Fruit fly (Drosophila melanogaster) whole organism, embryonic: ENCODE data around the gene CG14227.

ENCODE experiments used
- Bgb ChIP-seq: fragments of 200-800 bp; sonication (Bioruptor generic); IDR thresholded peaks from 2 replicates; pipeline ENCODE4 v1.3.6; 2022; ENCODE audit warnings: missing biosample characterization, missing genetic modification characterization; ENCODE audit not compliant: partially characterized antibody
- C15 ChIP-seq: fragments of 200-800 bp; sonication (Bioruptor generic); IDR thresholded peaks from 3 replicates; pipeline ENCODE4 v1.3.6; 2022; ENCODE audit warnings: missing biosample characterization, missing genetic modification characterization
- CG10274 ChIP-seq: fragments of 200-800 bp; sonication (Bioruptor generic); optimal IDR thresholded peaks from 3 replicates; lab custom pipeline; 2017; ENCODE audit warnings: missing biosample characterization, mild to moderate bottlenecking, missing genetic modification characterization
- CG11093 ChIP-seq: fragments of 200-800 bp; sonication (Bioruptor generic); IDR thresholded peaks from 3 replicates; pipeline ENCODE4 v1.3.6; 2022; ENCODE audit warnings: missing biosample characterization, missing genetic modification characterization
- CG11723 ChIP-seq: fragments of 200-800 bp; sonication (Bioruptor generic); optimal IDR thresholded peaks from 2 replicates; lab custom pipeline; 2017; ENCODE audit warnings: missing biosample characterization, mild to moderate bottlenecking, missing genetic modification characterization
- CG1603 ChIP-seq: fragments of 200-800 bp; sonication (Bioruptor generic); optimal IDR thresholded peaks from 2 replicates; lab custom pipeline; 2019; ENCODE audit warnings: missing biosample characterization, mild to moderate bottlenecking, missing genetic modification characterization, moderate library complexity
- CG1832 ChIP-seq: fragments of 200-800 bp; sonication (Bioruptor generic); optimal IDR thresholded peaks from 2 replicates; lab custom pipeline; 2017; ENCODE audit warnings: missing biosample characterization, mild to moderate bottlenecking, missing genetic modification characterization, inconsistent platforms
- CG2678 ChIP-seq: fragments of 200-800 bp; sonication (Bioruptor generic); optimal IDR thresholded peaks from 3 replicates; lab custom pipeline; 2019; ENCODE audit warnings: missing biosample characterization, mild to moderate bottlenecking, missing genetic modification characterization, moderate library complexity
- CG3281 ChIP-seq: fragments of 200-800 bp; sonication (Bioruptor generic); optimal IDR thresholded peaks from 3 replicates; lab custom pipeline; 2017; ENCODE audit warnings: missing biosample characterization, mild to moderate bottlenecking, missing genetic modification characterization
- CG34376 ChIP-seq: fragments of 200-800 bp; sonication (Bioruptor generic); optimal IDR thresholded peaks from 2 replicates; lab custom pipeline; 2018; ENCODE audit warnings: missing biosample characterization, mild to moderate bottlenecking, missing genetic modification characterization
- CG5953 ChIP-seq: fragments of 200-800 bp; sonication (Bioruptor generic); IDR thresholded peaks from 2 replicates; pipeline ENCODE4 v1.3.6; 2022; ENCODE audit warnings: missing biosample characterization, missing genetic modification characterization
- CG6254 ChIP-seq: fragments of 200-800 bp; sonication (Bioruptor generic); optimal IDR thresholded peaks from 3 replicates; lab custom pipeline; 2017; ENCODE audit warnings: mild to moderate bottlenecking, missing biosample characterization, missing genetic modification reagents, missing genetic modification characterization
- CG6683 ChIP-seq: fragments of 200-800 bp; sonication (Bioruptor generic); optimal IDR thresholded peaks from 2 replicates; lab custom pipeline; 2017; ENCODE audit warnings: missing biosample characterization, mild to moderate bottlenecking, missing genetic modification characterization, missing genetic modification reagents
- CG6854 ChIP-seq: fragments of 200-800 bp; sonication (Bioruptor generic); optimal IDR thresholded peaks from 3 replicates; lab custom pipeline; 2017; ENCODE audit warnings: missing biosample characterization, mild to moderate bottlenecking, missing genetic modification characterization
- CG8388 ChIP-seq: fragments of 200-800 bp; sonication (Bioruptor generic); optimal IDR thresholded peaks from 2 replicates; lab custom pipeline; 2019; ENCODE audit warnings: missing biosample characterization, mild to moderate bottlenecking, missing genetic modification characterization, moderate library complexity
- CG8478 ChIP-seq: fragments of >200 bp; optimal IDR thresholded peaks from 2 replicates; lab custom pipeline; 2018
- CG9727 ChIP-seq: fragments of 200-800 bp; sonication (Bioruptor generic); optimal IDR thresholded peaks from 3 replicates; lab custom pipeline; 2017; ENCODE audit warnings: missing biosample characterization, mild to moderate bottlenecking, missing genetic modification characterization
- CHES-1-like ChIP-seq: fragments of 200-800 bp; sonication (Bioruptor generic); optimal IDR thresholded peaks from 2 replicates; lab custom pipeline; 2016; ENCODE audit warnings: missing biosample characterization, missing genetic modification characterization
- CoRest ChIP-seq: fragments of 200-800 bp; sonication (Bioruptor generic); optimal IDR thresholded peaks from 3 replicates; lab custom pipeline; 2018; ENCODE audit warnings: missing biosample characterization, mild to moderate bottlenecking, missing genetic modification characterization, moderate library complexity
- Deaf1 ChIP-seq: fragments of 200-800 bp; optimal IDR thresholded peaks from 3 replicates; lab custom pipeline; 2019; ENCODE audit warnings: missing biosample characterization, mild to moderate bottlenecking, missing genetic modification characterization, moderate library complexity
- Dp ChIP-seq: fragments of 200-800 bp; sonication (Bioruptor generic); optimal IDR thresholded peaks from 2 replicates; lab custom pipeline; 2018; ENCODE audit warnings: missing biosample characterization, mild to moderate bottlenecking, missing genetic modification characterization, moderate library complexity
- ERR ChIP-seq: fragments of 200-800 bp; sonication (Bioruptor generic); optimal IDR thresholded peaks from 2 replicates; lab custom pipeline; 2016; ENCODE audit warnings: missing biosample characterization, missing genetic modification characterization
- HLH3B ChIP-seq: fragments of 200-800 bp; sonication (Bioruptor generic); IDR thresholded peaks from 2 replicates; pipeline ENCODE4 v1.3.6; 2022; ENCODE audit warnings: missing biosample characterization, missing genetic modification characterization
- Hmr ChIP-seq: fragments of 200-800 bp; sonication (Bioruptor generic); optimal IDR thresholded peaks from 3 replicates; lab custom pipeline; 2017; ENCODE audit warnings: mild to moderate bottlenecking, missing biosample characterization, missing genetic modification reagents, missing genetic modification characterization
- Hr51 ChIP-seq, 2 experiments: fragments of 200-800 bp; sonication (Bioruptor generic); optimal IDR thresholded peaks; 2 replicates in 1 of 2; 3 replicates in 1 of 2; lab custom pipeline; 2016 to 2018; ENCODE audit warnings: missing biosample characterization in 2 of 2, missing genetic modification characterization in 2 of 2, mild to moderate bottlenecking in 1 of 2, moderate library complexity in 1 of 2
- Lhr ChIP-seq: fragments of 200-800 bp; sonication (Bioruptor generic); optimal IDR thresholded peaks from 3 replicates; lab custom pipeline; 2017; ENCODE audit warnings: mild to moderate bottlenecking, missing biosample characterization, missing genetic modification reagents, missing genetic modification characterization
- MBD-R2 ChIP-seq: fragments of 200-800 bp; sonication (Bioruptor generic); IDR thresholded peaks from 2 replicates; pipeline ENCODE4 v1.3.6; 2022; ENCODE audit warnings: missing biosample characterization, missing genetic modification characterization
- Med ChIP-seq: fragments of 200-800 bp; sonication (Bioruptor generic); peaks from one replicate; lab custom pipeline; 2016; ENCODE audit warnings: missing biosample characterization, missing genetic modification characterization, mild to moderate bottlenecking, inconsistent platforms, moderate library complexity
- Nf-YB ChIP-seq: fragments of 200-800 bp; sonication (Bioruptor generic); optimal IDR thresholded peaks from 3 replicates; lab custom pipeline; 2019; ENCODE audit warnings: missing biosample characterization, mild to moderate bottlenecking, missing genetic modification characterization, moderate library complexity
- Opbp ChIP-seq: fragments of 200-800 bp; sonication (Bioruptor generic); IDR thresholded peaks from 3 replicates; pipeline ENCODE4 v1.3.6; 2022; ENCODE audit warnings: missing biosample characterization, missing genetic modification characterization; ENCODE audit not compliant: partially characterized antibody
- Ptx1 ChIP-seq: fragments of 200-800 bp; sonication (Bioruptor generic); IDR thresholded peaks from 2 replicates; pipeline ENCODE4 v1.3.6; 2022; ENCODE audit warnings: missing biosample characterization, missing genetic modification characterization
- Sin3A ChIP-seq: fragments of >200 bp; optimal IDR thresholded peaks from 2 replicates; lab custom pipeline; 2018
- bbx ChIP-seq: fragments of 200-800 bp; sonication (Bioruptor generic); IDR thresholded peaks from 2 replicates; pipeline ENCODE4 v1.3.6; 2022; ENCODE audit warnings: missing biosample characterization, missing genetic modification characterization; ENCODE audit not compliant: partially characterized antibody
- bsh ChIP-seq, 2 experiments: fragments of 200-800 bp; sonication (Bioruptor generic); optimal IDR thresholded peaks; 2 replicates each; lab custom pipeline; 2017 to 2018; ENCODE audit warnings: mild to moderate bottlenecking in 2 of 2, missing biosample characterization in 2 of 2, missing genetic modification characterization in 2 of 2, moderate library complexity in 1 of 2
- chm ChIP-seq: fragments of 200-800 bp; sonication (Bioruptor generic); IDR thresholded peaks from 2 replicates; pipeline ENCODE4 v1.3.6; 2022; ENCODE audit warnings: missing biosample characterization, missing genetic modification characterization
- ci ChIP-seq: fragments of 200-800 bp; sonication (Bioruptor generic); IDR thresholded peaks from 3 replicates; pipeline ENCODE4 v1.3.6; 2022; ENCODE audit warnings: missing biosample characterization, missing genetic modification characterization
- da ChIP-seq: fragments of 200-800 bp; sonication (Bioruptor generic); optimal IDR thresholded peaks from 2 replicates; lab custom pipeline; 2016; ENCODE audit warnings: missing biosample characterization, missing genetic modification characterization
- disco-r ChIP-seq: fragments of 200-800 bp; sonication (Bioruptor generic); optimal IDR thresholded peaks from 2 replicates; lab custom pipeline; 2016; ENCODE audit warnings: missing biosample characterization, missing genetic modification characterization
- fru ChIP-seq: fragments of >200 bp; optimal IDR thresholded peaks from 2 replicates; lab custom pipeline; 2017
- h ChIP-seq: fragments of >200 bp; optimal IDR thresholded peaks from 2 replicates; lab custom pipeline; 2017
- lilli ChIP-seq: fragments of 200-800 bp; sonication (Bioruptor generic); optimal IDR thresholded peaks from 3 replicates; lab custom pipeline; 2016; ENCODE audit warnings: missing biosample characterization, missing genetic modification characterization
- maf-S ChIP-seq: fragments of 200-800 bp; sonication (Bioruptor generic); optimal IDR thresholded peaks from 2 replicates; lab custom pipeline; 2016; ENCODE audit warnings: missing biosample characterization, missing genetic modification characterization
- odd ChIP-seq: fragments of 200-800 bp; sonication (Bioruptor generic); optimal IDR thresholded peaks from 2 replicates; lab custom pipeline; 2017; ENCODE audit warnings: missing biosample characterization, mild to moderate bottlenecking, missing genetic modification characterization
- p53 ChIP-seq: fragments of 200-800 bp; sonication (Bioruptor generic); optimal IDR thresholded peaks from 2 replicates; lab custom pipeline; 2016; ENCODE audit warnings: missing biosample characterization, missing genetic modification characterization
- pum ChIP-seq: fragments of 200-800 bp; sonication (Bioruptor generic); optimal IDR thresholded peaks from 2 replicates; lab custom pipeline; 2016; ENCODE audit warnings: missing biosample characterization, missing genetic modification characterization
- sob ChIP-seq: fragments of 200-800 bp; sonication (Bioruptor generic); IDR thresholded peaks from 2 replicates; pipeline ENCODE4 v1.3.6; 2022; ENCODE audit warnings: missing biosample characterization, missing genetic modification characterization
- sqz ChIP-seq: fragments of 200-800 bp; sonication (Bioruptor generic); optimal IDR thresholded peaks from 3 replicates; lab custom pipeline; 2018; ENCODE audit warnings: missing biosample characterization, mild to moderate bottlenecking, missing genetic modification characterization

The CG14227 gene

dm6 chrX:19642819-19643504 lies 45.8 kb downstream of the CG14227 start, which contains the start of the genes CG12237 and Sec61gamma (continued):
- TF ChIP-seq sqz (GFP tag; lab: Kevin White, UChicago), result no peak
- peak; percentile 25 for TF ChIP-seq lilli (GFP tag; lab: Kevin White, UChicago)
- no peak for TF ChIP-seq C15
- no peak for TF ChIP-seq da (GFP tag; lab: Kevin White, UChicago)
- 0 out of 2 replicates have a peak, but pooled peaks have one; percentile 28 for TF ChIP-seq sob (GFP tag; lab: Robert Waterston, UW)
- no peak for TF ChIP-seq CG11723 (GFP tag; lab: Kevin White, UChicago)
- peak; percentile 53 for TF ChIP-seq CoRest (tag; lab: Kevin White, UChicago)
- TF ChIP-seq CHES-1-like (GFP tag; lab: Kevin White, UChicago), result peak; percentile 43
- peak; percentile 16 for TF ChIP-seq Nf-YB
- TF ChIP-seq maf-S (GFP tag; lab: Kevin White, UChicago), result peak; percentile 11
- TF ChIP-seq CG5953 (GFP tag; lab: Robert Waterston, UW), result no peak
- peak; percentile 25 for TF ChIP-seq ERR
- TF ChIP-seq Hmr (GFP tag; lab: Kevin White, UChicago), result no peak
- TF ChIP-seq CG34376 (GFP tag; lab: Kevin White, UChicago), result peak; percentile 48
- TF ChIP-seq p53 (GFP tag; lab: Kevin White, UChicago), result peak; percentile 44
- no peak for TF ChIP-seq Hr51 (GFP tag; optimal IDR thresholded peaks at IDR 0.05; lab: Kevin White, UChicago)

dm6 chrX:19640707-19641248 lies 48.0 kb downstream of the CG14227 start:
- TF ChIP-seq CG8478 (lab: Kevin White, UChicago), result peak; percentile 59
- peak; percentile 34; the same call in 1 of the 2 replicates for TF ChIP-seq MBD-R2 (GFP tag; lab: Robert Waterston, UW)
- 0 out of 2 replicates have a peak, but pooled peaks have one; percentile 13 for TF ChIP-seq Bgb
- TF ChIP-seq fru (lab: Kevin White, UChicago), result no peak
- TF ChIP-seq CG1832, result peak; percentile 66
- TF ChIP-seq CG6254, result peak; percentile 46
- no peak for TF ChIP-seq h (lab: Kevin White, UChicago)
- TF ChIP-seq Med (GFP tag; lab: Kevin White, UChicago), result peak; percentile 37

- TF ChIP-seq CG1603 (tag; lab: Kevin White, UChicago) (peak; percentile 68), pum (GFP tag; lab: Kevin White, UChicago) (no peak), ci (GFP tag; lab: Robert Waterston, UW) (no peak), Dp (peak; percentile 51), CG2678 (tag; lab: Kevin White, UChicago) (no peak), bbx (GFP tag; lab: Robert Waterston, UW) (no peak; the same call in 1 of the 2 replicates), CG10274 (GFP tag; lab: Kevin White, UChicago) (no peak), odd (GFP tag; lab: Kevin White, UChicago) (no peak), CG9727 (peak; percentile 18), CoRest (tag; lab: Kevin White, UChicago) (peak; percentile 29), Lhr (GFP tag; lab: Kevin White, UChicago) (peak; percentile 51), HLH3B (GFP tag; lab: Robert Waterston, UW) (no peak), CG3281 (no peak), CG6683 (no peak), chm (GFP tag; lab: Robert Waterston, UW) (no peak), Hr51 (GFP tag; optimal IDR thresholded peaks at IDR 0.05; lab: Kevin White, UChicago) (no peak), Sin3A (lab: Kevin White, UChicago) (peak; percentile 87), CG11093 (no peak), CG8388 (GFP tag; lab: Kevin White, UChicago) (no peak), CG6854 (no peak), bsh (GFP tag; optimal IDR thresholded peaks at IDR 0.05; lab: Kevin White, UChicago) (no peak), disco-r (GFP tag; lab: Kevin White, UChicago) (no peak), Ptx1 (GFP tag; lab: Robert Waterston, UW) (no peak), Opbp (GFP tag; lab: Robert Waterston, UW) (0 out of 3 replicates have a peak, but pooled peaks have one; percentile 4), Deaf1 (tag; lab: Kevin White, UChicago) (no peak)
These were observed 50.3 kb downstream of the CG14227 start, which contains the start of gene Rcd-1 for dm6 chrX:19638328-19638940. TSS of gene Rcd-1 (plus strand) at chrX:19638767.
